Fruit fly (Drosophila melanogaster) whole organism, embryonic: ENCODE results near the gene Tim17b1.
A peak's percentile ranks its signal among the peaks of the same experiment; 100 is the strongest.

Experiments
- Ada2b ChIP-seq: fragments of 200-800 bp; sonication (Bioruptor generic); IDR thresholded peaks from 2 replicates; pipeline ENCODE4 v1.3.6; 2022; ENCODE audit warnings: missing biosample characterization, missing genetic modification characterization
- Adf1 ChIP-seq: fragments of 200-800 bp; sonication (Bioruptor generic); IDR thresholded peaks from 2 replicates; pipeline ENCODE4 v1.3.6; 2022; ENCODE audit warnings: missing biosample characterization, missing genetic modification characterization
- Bteb2 ChIP-seq: fragments of 200-800 bp; sonication (Bioruptor generic); optimal IDR thresholded peaks from 2 replicates; lab custom pipeline; 2016; ENCODE audit warnings: missing biosample characterization, missing genetic modification characterization
- CG11504 ChIP-seq: fragments of 200-800 bp; sonication (Bioruptor generic); optimal IDR thresholded peaks from 3 replicates; lab custom pipeline; 2019; ENCODE audit warnings: missing biosample characterization, mild to moderate bottlenecking, missing genetic modification characterization, moderate library complexity
- CG11696 ChIP-seq: fragments of 200-800 bp; sonication (Bioruptor generic); IDR thresholded peaks from 2 replicates; pipeline ENCODE4 v1.3.6; 2022; ENCODE audit warnings: missing biosample characterization, missing genetic modification characterization
- CG12071 ChIP-seq: fragments of 200-800 bp; sonication (Bioruptor generic); optimal IDR thresholded peaks from 3 replicates; lab custom pipeline; 2018; ENCODE audit warnings: missing biosample characterization, mild to moderate bottlenecking, missing genetic modification characterization
- CG13624 ChIP-seq: fragments of 200-800 bp; sonication (Bioruptor generic); optimal IDR thresholded peaks from 2 replicates; lab custom pipeline; 2016; ENCODE audit warnings: missing biosample characterization, missing genetic modification characterization
- CG14050 ChIP-seq: fragments of 200-800 bp; sonication (Bioruptor generic); IDR thresholded peaks from 3 replicates; pipeline ENCODE4 v1.3.6; 2022; ENCODE audit warnings: missing biosample characterization, missing genetic modification characterization
- CG15073 ChIP-seq: fragments of 200-800 bp; sonication (Bioruptor generic); optimal IDR thresholded peaks from 2 replicates; lab custom pipeline; 2016; ENCODE audit warnings: missing biosample characterization, missing genetic modification characterization
- CG1603 ChIP-seq: fragments of 200-800 bp; sonication (Bioruptor generic); optimal IDR thresholded peaks from 2 replicates; lab custom pipeline; 2019; ENCODE audit warnings: missing biosample characterization, mild to moderate bottlenecking, missing genetic modification characterization, moderate library complexity
- CG1647 ChIP-seq: fragments of 200-800 bp; sonication (Bioruptor generic); optimal IDR thresholded peaks from 3 replicates; lab custom pipeline; 2016; ENCODE audit warnings: missing biosample characterization, missing genetic modification characterization
- CG18764 ChIP-seq: fragments of 200-800 bp; sonication (Bioruptor generic); optimal IDR thresholded peaks from 3 replicates; lab custom pipeline; 2016; ENCODE audit warnings: missing biosample characterization, missing genetic modification characterization
- CG30403 ChIP-seq: fragments of 200-800 bp; sonication (Bioruptor generic); optimal IDR thresholded peaks from 3 replicates; lab custom pipeline; 2016; ENCODE audit warnings: missing biosample characterization, missing genetic modification characterization
- CG3281 ChIP-seq: fragments of 200-800 bp; sonication (Bioruptor generic); optimal IDR thresholded peaks from 3 replicates; lab custom pipeline; 2017; ENCODE audit warnings: missing biosample characterization, mild to moderate bottlenecking, missing genetic modification characterization
- CG33213 ChIP-seq: fragments of 200-800 bp; sonication (Bioruptor generic); optimal IDR thresholded peaks from 3 replicates; lab custom pipeline; 2016; ENCODE audit warnings: missing biosample characterization, missing genetic modification characterization
- CG43689 ChIP-seq: fragments of 200-800 bp; sonication (Bioruptor generic); IDR thresholded peaks from 2 replicates; pipeline ENCODE4 v1.3.6; 2022; ENCODE audit warnings: missing biosample characterization, missing genetic modification characterization
- CG4424 ChIP-seq: fragments of 200-800 bp; sonication (Bioruptor generic); optimal IDR thresholded peaks from 3 replicates; lab custom pipeline; 2016; ENCODE audit warnings: missing biosample characterization, missing genetic modification characterization
- CG4854 ChIP-seq: fragments of 200-800 bp; sonication (Bioruptor generic); optimal IDR thresholded peaks from 2 replicates; lab custom pipeline; 2016; ENCODE audit warnings: missing biosample characterization, missing genetic modification characterization, inconsistent platforms
- CG8281 ChIP-seq: fragments of 200-800 bp; sonication (Bioruptor generic); optimal IDR thresholded peaks from 2 replicates; lab custom pipeline; 2018; ENCODE audit warnings: missing biosample characterization, mild to moderate bottlenecking, missing genetic modification characterization, moderate library complexity
- Dip3 ChIP-seq: fragments of 200-800 bp; sonication (Bioruptor generic); optimal IDR thresholded peaks from 3 replicates; lab custom pipeline; 2016; ENCODE audit warnings: missing biosample characterization, missing genetic modification characterization
- Drgx ChIP-seq: fragments of 200-800 bp; sonication (Bioruptor generic); IDR thresholded peaks from 2 replicates; pipeline ENCODE4 v1.3.6; 2022; ENCODE audit warnings: missing biosample characterization, missing genetic modification characterization
- Fer2 ChIP-seq: fragments of 200-800 bp; sonication (Bioruptor generic); optimal IDR thresholded peaks from 2 replicates; lab custom pipeline; 2018; ENCODE audit warnings: missing biosample characterization, mild to moderate bottlenecking, missing genetic modification characterization, moderate library complexity
- H2.0 ChIP-seq: fragments of 200-800 bp; sonication (Bioruptor generic); IDR thresholded peaks from 2 replicates; pipeline ENCODE4 v1.3.6; 2022; ENCODE audit warnings: missing biosample characterization, missing genetic modification characterization
- HmgD ChIP-seq: fragments of 200-800 bp; sonication (Bioruptor generic); optimal IDR thresholded peaks from 3 replicates; lab custom pipeline; 2016; ENCODE audit warnings: missing biosample characterization, missing genetic modification characterization
- Hsf ChIP-seq: fragments of 200-800 bp; sonication (Bioruptor generic); optimal IDR thresholded peaks from 3 replicates; lab custom pipeline; 2016; ENCODE audit warnings: missing biosample characterization, missing genetic modification characterization
- Lim3 ChIP-seq: fragments of 200-800 bp; sonication (Bioruptor generic); IDR thresholded peaks from 2 replicates; pipeline ENCODE4 v1.3.6; 2022; ENCODE audit warnings: missing biosample characterization, missing genetic modification characterization
- Med ChIP-seq: fragments of 200-800 bp; sonication (Bioruptor generic); peaks from one replicate; lab custom pipeline; 2016; ENCODE audit warnings: missing biosample characterization, missing genetic modification characterization, mild to moderate bottlenecking, inconsistent platforms, moderate library complexity
- Meics ChIP-seq: fragments of 200-800 bp; sonication (Bioruptor generic); optimal IDR thresholded peaks from 2 replicates; lab custom pipeline; 2017; ENCODE audit warnings: missing biosample characterization, mild to moderate bottlenecking, missing genetic modification characterization
- PHDP ChIP-seq: fragments of 200-800 bp; sonication (Bioruptor generic); optimal IDR thresholded peaks from 3 replicates; lab custom pipeline; 2018; ENCODE audit warnings: missing biosample characterization, mild to moderate bottlenecking, missing genetic modification characterization, moderate library complexity
- Pdp1 ChIP-seq, 2 experiments: fragments of 200-800 bp; sonication (Bioruptor generic); optimal IDR thresholded peaks; 3 replicates each; lab custom pipeline; 2016; ENCODE audit warnings: missing biosample characterization in 2 of 2, missing genetic modification characterization in 2 of 2, mild to moderate bottlenecking in 1 of 2, moderate library complexity in 1 of 2
- Six4 ChIP-seq: fragments of 200-800 bp; sonication (Bioruptor generic); optimal IDR thresholded peaks from 2 replicates; lab custom pipeline; 2016; ENCODE audit warnings: missing biosample characterization, missing genetic modification characterization
- ara ChIP-seq: fragments of 200-800 bp; sonication (Bioruptor generic); IDR thresholded peaks from 2 replicates; pipeline ENCODE4 v1.3.6; 2022; ENCODE audit warnings: missing biosample characterization, missing genetic modification characterization
- crol ChIP-seq: fragments of 200-800 bp; sonication (Bioruptor generic); IDR thresholded peaks from 2 replicates; pipeline ENCODE4 v1.3.6; 2022; ENCODE audit warnings: missing biosample characterization, missing genetic modification characterization
- eve ChIP-seq, 2 experiments: fragments of >200 bp; optimal IDR thresholded peaks; 2 replicates each; lab custom pipeline; 2017; ENCODE audit warnings: missing biosample characterization in 2 of 2, missing genetic modification characterization in 2 of 2
- exex ChIP-seq: fragments of 200-800 bp; sonication (Bioruptor generic); optimal IDR thresholded peaks from 4 replicates; lab custom pipeline; 2018; ENCODE audit warnings: missing biosample characterization, mild to moderate bottlenecking, missing genetic modification characterization, moderate library complexity
- fd3F ChIP-seq: fragments of 200-800 bp; sonication (Bioruptor generic); optimal IDR thresholded peaks from 2 replicates; lab custom pipeline; 2018; ENCODE audit warnings: missing biosample characterization, mild to moderate bottlenecking, missing genetic modification characterization, moderate library complexity
- ind ChIP-seq: fragments of 200-800 bp; sonication (Bioruptor generic); optimal IDR thresholded peaks from 3 replicates; lab custom pipeline; 2016; ENCODE audit warnings: missing biosample characterization, missing genetic modification characterization
- mam ChIP-seq: fragments of 200-800 bp; sonication (Bioruptor generic); optimal IDR thresholded peaks from 3 replicates; lab custom pipeline; 2016; ENCODE audit warnings: missing biosample characterization, missing genetic modification characterization
- peb ChIP-seq: fragments of 200-800 bp; sonication (Bioruptor generic); IDR thresholded peaks from 2 replicates; pipeline ENCODE4 v1.3.6; 2022; ENCODE audit warnings: missing biosample characterization, missing genetic modification characterization
- pho ChIP-seq: fragments of 200-800 bp; sonication (Bioruptor generic); optimal IDR thresholded peaks from 2 replicates; lab custom pipeline; 2016; ENCODE audit warnings: missing biosample characterization, missing genetic modification characterization
- prd ChIP-seq, 3 experiments: fragments of >200 bp in 2 of 3; fragments of 200-800 bp in 1 of 3; sonication (Bioruptor generic) in 1 of 3; optimal IDR thresholded peaks in 2 of 3; IDR thresholded peaks in 1 of 3; 2 replicates in 2 of 3; 3 replicates in 1 of 3; pipeline versions ENCODE4 v1.3.6 to Lab custom; 2017 to 2022; ENCODE audit warnings: missing biosample characterization in 1 of 3, missing genetic modification characterization in 1 of 3
- row ChIP-seq: fragments of 200-800 bp; sonication (Bioruptor generic); IDR thresholded peaks from 3 replicates; pipeline ENCODE4 v1.3.6; 2022; ENCODE audit warnings: missing biosample characterization, missing genetic modification characterization
- salm ChIP-seq: fragments of 200-800 bp; sonication (Bioruptor generic); optimal IDR thresholded peaks from 2 replicates; lab custom pipeline; 2018; ENCODE audit warnings: missing biosample characterization, mild to moderate bottlenecking, missing genetic modification characterization
- shn ChIP-seq: fragments of 200-800 bp; sonication (Bioruptor generic); optimal IDR thresholded peaks from 3 replicates; lab custom pipeline; 2016; ENCODE audit warnings: missing biosample characterization, missing genetic modification characterization
- sqz ChIP-seq: fragments of 200-800 bp; sonication (Bioruptor generic); optimal IDR thresholded peaks from 3 replicates; lab custom pipeline; 2018; ENCODE audit warnings: missing biosample characterization, mild to moderate bottlenecking, missing genetic modification characterization
- sr ChIP-seq: fragments of 200-800 bp; sonication (Bioruptor generic); IDR thresholded peaks from 3 replicates; pipeline ENCODE4 v1.3.6; 2022; ENCODE audit warnings: missing biosample characterization, missing genetic modification characterization
- zen2 ChIP-seq: fragments of 200-800 bp; sonication (Bioruptor generic); IDR thresholded peaks from 3 replicates; pipeline ENCODE4 v1.3.6; 2022; ENCODE audit warnings: missing biosample characterization, missing genetic modification characterization; ENCODE audit not compliant: partially characterized antibody
- zf30C ChIP-seq: fragments of 200-800 bp; sonication (Bioruptor generic); optimal IDR thresholded peaks from 3 replicates; lab custom pipeline; 2018; ENCODE audit warnings: missing biosample characterization, mild to moderate bottlenecking, missing genetic modification characterization

The Tim17b1 gene

DNA sequence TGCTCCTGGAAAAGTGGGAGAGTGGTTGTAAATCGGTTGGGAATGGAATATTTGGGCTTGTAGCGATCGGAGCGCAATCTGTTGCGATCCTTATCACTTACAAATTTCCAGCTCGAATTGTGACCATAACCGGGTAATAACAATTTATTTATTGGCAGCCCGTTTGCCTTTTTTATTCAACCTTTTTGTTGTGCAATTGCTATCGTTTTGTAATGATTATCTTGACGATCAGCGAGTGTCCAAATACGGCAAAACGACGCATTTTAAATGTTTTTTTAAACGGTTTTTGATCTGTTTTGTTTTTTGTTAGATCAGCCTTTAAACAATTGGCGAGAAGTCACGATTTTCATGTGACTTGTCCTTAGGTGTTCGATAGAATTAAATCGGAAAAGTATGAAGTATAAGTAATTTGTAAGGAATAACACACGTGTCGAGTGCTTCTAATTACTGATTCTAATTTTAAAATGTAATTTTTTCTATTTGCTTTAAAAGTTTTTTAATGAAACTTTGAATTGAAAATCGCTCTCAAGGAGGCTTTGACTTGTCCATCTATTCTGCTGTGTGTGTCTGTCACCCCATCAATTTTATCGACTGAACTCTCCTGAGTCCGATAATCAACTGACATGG lies at the start of gene Tim17b1:
TSS of gene Tim17b1 (plus strand) at position 577 of the 627 bp plus-strand sequence.
- TF ChIP-seq CG33213 (GFP tag; lab: Kevin White, UChicago) (no peak), sr (no peak), HmgD (GFP tag; lab: Kevin White, UChicago) (no peak), CG1647 (GFP tag; lab: Kevin White, UChicago) (no peak), Adf1 (GFP tag; lab: Robert Waterston, UW) (no peak), Pdp1 (GFP tag; optimal IDR thresholded peaks at IDR 0.05; lab: Kevin White, UChicago) (peak in 1 of 2 experiments; percentile 51), CG4854 (GFP tag; lab: Kevin White, UChicago) (no peak), Lim3 (GFP tag; lab: Robert Waterston, UW) (no peak), exex (peak; percentile 43), fd3F (GFP tag; lab: Kevin White, UChicago) (no peak), Six4 (GFP tag; lab: Kevin White, UChicago) (no peak), salm (tag; lab: Kevin White, UChicago) (no peak)

DNA sequence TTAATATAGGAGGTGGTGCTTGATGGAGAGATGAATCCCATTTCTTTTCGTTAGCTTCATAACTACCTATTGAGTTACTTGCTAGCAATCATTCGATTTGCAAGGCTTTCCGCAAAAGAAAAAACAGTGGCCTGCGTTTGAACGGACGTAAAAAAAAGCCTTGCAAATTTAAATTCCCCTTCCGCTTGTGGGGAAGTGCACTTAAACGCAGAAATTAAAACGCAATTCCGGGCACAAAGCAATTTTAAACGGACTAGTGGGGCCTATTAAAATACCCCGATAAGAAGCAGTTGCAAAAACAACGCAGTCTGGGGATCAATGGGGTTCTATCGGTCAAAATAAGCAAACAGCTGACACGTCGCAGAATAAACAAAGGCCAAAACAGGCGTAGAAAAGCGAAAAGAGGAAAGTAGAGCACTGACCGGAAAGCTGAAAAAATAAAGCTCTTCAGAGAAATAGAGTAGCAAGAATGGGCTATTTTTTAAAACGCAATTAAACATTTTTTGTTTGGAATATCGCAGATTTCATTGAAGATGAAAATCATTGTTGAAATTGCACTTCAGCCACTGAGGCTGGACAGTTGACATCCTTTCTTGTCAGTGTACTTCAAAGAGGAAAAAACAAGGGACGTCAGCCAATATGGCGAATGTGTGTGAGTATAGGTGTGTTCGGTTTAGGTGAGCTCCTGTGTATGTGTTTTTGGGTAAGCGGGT lies 49.3 kb upstream of the Tim17b1 start:
- TF ChIP-seq CG13624 (GFP tag; lab: Kevin White, UChicago) (peak; percentile 11), CG18764 (peak; percentile 31), CG4424 (GFP tag; lab: Kevin White, UChicago) (peak; percentile 7), CG11504 (tag; lab: Kevin White, UChicago) (peak; percentile 5), ind (GFP tag; lab: Kevin White, UChicago) (peak; percentile 28), CG14050 (GFP tag; lab: Robert Waterston, UW) (no peak), ara (peak; percentile 37; the same call in 1 of the 2 replicates), shn (GFP tag; lab: Kevin White, UChicago) (peak; percentile 9), CG30403 (GFP tag; lab: Kevin White, UChicago) (peak; percentile 1), mam (GFP tag; lab: Kevin White, UChicago) (peak; percentile 28), pho (GFP tag; lab: Kevin White, UChicago) (peak; percentile 9), CG12071 (GFP tag; lab: Kevin White, UChicago) (no peak), crol (GFP tag; lab: Robert Waterston, UW) (no peak), CG43689 (GFP tag; lab: Robert Waterston, UW) (no peak), prd (optimal IDR thresholded peaks at IDR 0.05; lab: Kevin White, UChicago) (no peak), prd (GFP tag; IDR thresholded peaks at IDR 0.05; lab: Robert Waterston, UW) (peak; percentile 21; the same call in 1 of the 3 replicates), zen2 (GFP tag; lab: Robert Waterston, UW) (no peak), Dip3 (GFP tag; lab: Kevin White, UChicago) (peak; percentile 5), sqz (GFP tag; lab: Kevin White, UChicago) (peak; percentile 27), Bteb2 (GFP tag; lab: Kevin White, UChicago) (no peak), Hsf (GFP tag; lab: Kevin White, UChicago) (peak; percentile 7), zf30C (GFP tag; lab: Kevin White, UChicago) (peak; percentile 63), CG15073 (GFP tag; lab: Kevin White, UChicago) (no peak), Ada2b (GFP tag; lab: Robert Waterston, UW) (0 out of 2 replicates have a peak, but pooled peaks have one; percentile 10), CG8281 (no peak), Fer2 (tag; lab: Kevin White, UChicago) (no peak), eve (GFP tag; optimal IDR thresholded peaks at IDR 0.05; lab: Kevin White, UChicago) (no peak), Meics (no peak), row (GFP tag; lab: Robert Waterston, UW) (peak; percentile 35), Drgx (GFP tag; lab: Robert Waterston, UW) (peak; percentile 46), Med (GFP tag; lab: Kevin White, UChicago) (peak; percentile 46), CG11696 (GFP tag; lab: Robert Waterston, UW) (no peak), peb (GFP tag; lab: Robert Waterston, UW) (no peak), CG1603 (peak; percentile 16), H2.0 (GFP tag; lab: Robert Waterston, UW) (0 out of 2 replicates have a peak, but pooled peaks have one; percentile 11), PHDP (tag; lab: Kevin White, UChicago) (no peak), CG3281 (GFP tag; lab: Kevin White, UChicago) (no peak)
